Worm (Caenorhabditis elegans): ENCODE data around the gene F36D4.1.
"Not testable (repeated sequence)": the region's sequence is repeated elsewhere in the genome, so short reads cannot be mapped to it uniquely, and the experiment has no call there.

F36D4.1 gene

ce11 chrV:9394938-9395639, 21.6 kb upstream of the F36D4.1 start:
- TF ChIP-seq W03F9.2 (tag; optimal IDR thresholded peaks at IDR 0.05) = no peak
- no peak for TF ChIP-seq him-1 (tag; optimal IDR thresholded peaks at IDR 0.05)
- no peak for TF ChIP-seq dao-5 (tag; optimal IDR thresholded peaks at IDR 0.05)

- TF ChIP-seq W03F9.2 (tag; optimal IDR thresholded peaks at IDR 0.05) (no peak), dao-5 (tag; optimal IDR thresholded peaks at IDR 0.05) (no peak), him-1 (tag; optimal IDR thresholded peaks at IDR 0.05) (no peak)
These were observed 16.8 kb upstream of the F36D4.1 start, which contains the start of gene trpp-4 for ce11 chrV:9399886-9400373. TSS of gene trpp-4 (plus strand) at chrV:9400327.

- TF ChIP-seq W03F9.2 (tag; optimal IDR thresholded peaks at IDR 0.05) = no peak
- no peak for TF ChIP-seq dao-5 (tag; optimal IDR thresholded peaks at IDR 0.05)
- no peak for TF ChIP-seq him-1 (tag; optimal IDR thresholded peaks at IDR 0.05)
These were observed 9.8 kb upstream of the F36D4.1 start for ce11 chrV:9406890-9407289.

- TF ChIP-seq him-1 (tag; optimal IDR thresholded peaks at IDR 0.05) = no peak
- no peak for TF ChIP-seq dao-5 (tag; optimal IDR thresholded peaks at IDR 0.05)
- TF ChIP-seq W03F9.2 (tag; optimal IDR thresholded peaks at IDR 0.05) = no peak
These were observed 7.9 kb upstream of the F36D4.1 start for ce11 chrV:9408869-9409268.

- no peak for TF ChIP-seq him-1 (tag; optimal IDR thresholded peaks at IDR 0.05)
- TF ChIP-seq W03F9.2 (tag; optimal IDR thresholded peaks at IDR 0.05) = no peak
- TF ChIP-seq dao-5 (tag; optimal IDR thresholded peaks at IDR 0.05) = no peak
These were observed 2.2 kb upstream of the F36D4.1 start, which contains the start of gene F36D4.4 for ce11 chrV:9414516-9414915. TSS of gene F36D4.4 (minus strand) at chrV:9414616.

- TF ChIP-seq him-1 (tag; optimal IDR thresholded peaks at IDR 0.05) (no peak), dao-5 (tag; optimal IDR thresholded peaks at IDR 0.05) (no peak), W03F9.2 (tag; optimal IDR thresholded peaks at IDR 0.05) (no peak)
These were observed 6.0 kb downstream of the F36D4.1 start for ce11 chrV:9422745-9423144.

ce11 chrV:9423539-9423938, 6.8 kb downstream of the F36D4.1 start:
- TF ChIP-seq W03F9.2 (tag; optimal IDR thresholded peaks at IDR 0.05) = no peak
- TF ChIP-seq him-1 (tag; optimal IDR thresholded peaks at IDR 0.05) = no peak
- no peak for TF ChIP-seq dao-5 (tag; optimal IDR thresholded peaks at IDR 0.05)

ce11 chrV:9424514-9424913, 7.8 kb downstream of the F36D4.1 start:
- TF ChIP-seq W03F9.2 (tag; optimal IDR thresholded peaks at IDR 0.05) (no peak), him-1 (tag; optimal IDR thresholded peaks at IDR 0.05) (no peak), dao-5 (tag; optimal IDR thresholded peaks at IDR 0.05) (no peak)

ce11 chrV:9425593-9425992, 8.9 kb downstream of the F36D4.1 start, which contains the start of gene F36D4.5:
TSS of gene F36D4.5 (minus strand) at chrV:9425817.
- no peak for TF ChIP-seq dao-5 (tag; optimal IDR thresholded peaks at IDR 0.05)
- TF ChIP-seq him-1 (tag; optimal IDR thresholded peaks at IDR 0.05) = no peak
- TF ChIP-seq W03F9.2 (tag; optimal IDR thresholded peaks at IDR 0.05) = peak; percentile 35

ce11 chrV:9427075-9427474, 10.4 kb downstream of the F36D4.1 start, which contains the start of gene F36D4.6:
TSS of gene F36D4.6 (minus strand) at chrV:9427175.
- TF ChIP-seq dao-5 (tag; optimal IDR thresholded peaks at IDR 0.05) (no peak), him-1 (tag; optimal IDR thresholded peaks at IDR 0.05) (no peak), W03F9.2 (tag; optimal IDR thresholded peaks at IDR 0.05) (no peak)

- TF ChIP-seq him-1, W03F9.2, dao-5 (tag; optimal IDR thresholded peaks at IDR 0.05): not testable (repeated sequence)
These were observed 22.7 kb downstream of the F36D4.1 start, which contains the start of gene Y54B9A.1 for ce11 chrV:9439315-9440002. TSS of gene Y54B9A.1 (minus strand) at chrV:9439549.

ce11 chrV:9440003-9440319, 23.2 kb downstream of the F36D4.1 start:
- TF ChIP-seq W03F9.2 (tag; optimal IDR thresholded peaks at IDR 0.05) (no peak), him-1 (tag; optimal IDR thresholded peaks at IDR 0.05) (no peak), dao-5 (tag; optimal IDR thresholded peaks at IDR 0.05) (no peak)

ce11 chrV:9441046-9441445, 24.3 kb downstream of the F36D4.1 start:
- TF ChIP-seq dao-5 (tag; optimal IDR thresholded peaks at IDR 0.05) (no peak), him-1 (tag; optimal IDR thresholded peaks at IDR 0.05) (no peak), W03F9.2 (tag; optimal IDR thresholded peaks at IDR 0.05) (no peak)

- no peak for TF ChIP-seq W03F9.2 (tag; optimal IDR thresholded peaks at IDR 0.05)
These were observed 25.7 kb downstream of the F36D4.1 start for ce11 chrV:9442471-9442870.
